Comparison of ENCODE assay signal across 2 worm cellular contexts in genomic region chrV:3771437-3772256, ce11.
TF ChIP-seq lines count a peak whose summit lies in the region.

Gene R08E5.1, minus strand, starts transcription at chrV:3771518.
Gene rips-1, plus strand, starts transcription at chrV:3772021.

TF ChIP-seq in whole organism, L1 larva, 84 proteins besides CTCF, POLR2A, EP300 and RAD21 (continued from another document):
- TF ChIP-seq lsy-2 (tag; optimal IDR thresholded peaks at IDR 0.05; lab: Kevin White, UChicago) = no peak
- TF ChIP-seq egl-27 (tag; optimal IDR thresholded peaks at IDR 0.05; lab: Kevin White, UChicago) = no peak
- TF ChIP-seq nhr-85 (tag; lab: Kevin White, UChicago) = peak; percentile 81
- TF ChIP-seq nhr-76 (tag; optimal IDR thresholded peaks at IDR 0.05; lab: Kevin White, UChicago) = no peak
- TF ChIP-seq snu-23 (GFP tag; optimal IDR thresholded peaks at IDR 0.05; lab: Kevin White, UChicago) = peak; percentile 14
- no peak for TF ChIP-seq swsn-7 (tag; optimal IDR thresholded peaks at IDR 0.05; lab: Kevin White, UChicago)
- no peak for TF ChIP-seq sox-4 (tag; optimal IDR thresholded peaks at IDR 0.05; lab: Kevin White, UChicago)
- no peak for TF ChIP-seq pag-3 (tag; optimal IDR thresholded peaks at IDR 0.05; lab: Kevin White, UChicago; ENCODE audit: borderline replicate concordance, insufficient read depth)
- TF ChIP-seq xbp-1 (tag; optimal IDR thresholded peaks at IDR 0.05; lab: Kevin White, UChicago) = no peak

TF ChIP-seq in whole organism, L4 larva, 104 proteins besides CTCF, POLR2A, EP300 and RAD21 (continued from another document):
- TF ChIP-seq nhr-25 (tag; optimal IDR thresholded peaks at IDR 0.05; lab: Kevin White, UChicago; ENCODE audit: borderline replicate concordance, insufficient read depth) = no peak
- TF ChIP-seq ceh-82 (tag; optimal IDR thresholded peaks at IDR 0.05; lab: Kevin White, UChicago) = no peak
- TF ChIP-seq php-3 (GFP tag; IDR thresholded peaks at IDR 0.05; lab: Robert Waterston, UW) = no peak
- TF ChIP-seq fkh-10 (GFP tag; optimal IDR thresholded peaks at IDR 0.05; lab: Kevin White, UChicago) = no peak
- TF ChIP-seq ceh-28 (tag; optimal IDR thresholded peaks at IDR 0.05; lab: Kevin White, UChicago) = no peak
- TF ChIP-seq tag-97 (GFP tag; IDR thresholded peaks at IDR 0.05; lab: Robert Waterston, UW) = no peak
- no peak for TF ChIP-seq lin-38 (GFP tag; IDR thresholded peaks at IDR 0.05; lab: Robert Waterston, UW)
- no peak for TF ChIP-seq F49E8.2 (tag; optimal IDR thresholded peaks at IDR 0.05; lab: Kevin White, UChicago; ENCODE audit: borderline replicate concordance)
- no peak for TF ChIP-seq ces-1 (GFP tag; optimal IDR thresholded peaks at IDR 0.05; lab: Kevin White, UChicago)
- no peak for TF ChIP-seq mxl-2 (GFP tag; conservative IDR thresholded peaks at IDR 0.05; lab: Robert Waterston, UW)
- TF ChIP-seq nhr-102 (tag; optimal IDR thresholded peaks at IDR 0.05; lab: Kevin White, UChicago) = no peak
- peak in 1 of 2 experiments; percentile 29 for TF ChIP-seq mdl-1 (tag; optimal IDR thresholded peaks at IDR 0.05; lab: Kevin White, UChicago)
- no peak for TF ChIP-seq mes-2 (tag; optimal IDR thresholded peaks at IDR 0.05; lab: Kevin White, UChicago; ENCODE audit: poor library complexity, severe bottlenecking)
- TF ChIP-seq hif-1 (tag; optimal IDR thresholded peaks at IDR 0.05; lab: Kevin White, UChicago) = peak; percentile 86 to 98
- no peak for TF ChIP-seq ceh-44 (GFP tag; IDR thresholded peaks at IDR 0.05; lab: Robert Waterston, UW)
- TF ChIP-seq nhr-6 (tag; optimal IDR thresholded peaks at IDR 0.05; lab: Kevin White, UChicago) = no peak
- TF ChIP-seq cey-2 (tag; optimal IDR thresholded peaks at IDR 0.05; lab: Kevin White, UChicago; ENCODE audit: borderline replicate concordance, insufficient read depth) = no peak
- TF ChIP-seq sdz-12 (GFP tag; optimal IDR thresholded peaks at IDR 0.05; lab: Kevin White, UChicago) = no peak
- no peak for TF ChIP-seq saeg-2 (GFP tag; IDR thresholded peaks at IDR 0.05; lab: Robert Waterston, UW)
- TF ChIP-seq spr-3 (GFP tag; optimal IDR thresholded peaks at IDR 0.05; lab: Kevin White, UChicago) = no peak
